Worm (Caenorhabditis elegans) whole organism, L3 larva: ENCODE data around the gene snb-7.

Source experiments
- aly-2 ChIP-seq: fragments of 150-350 bp; optimal IDR thresholded peaks from 2 replicates; lab custom pipeline; 2014; ENCODE audit warnings: missing biosample characterization, missing genetic modification characterization
- ama-1 ChIP-seq: fragments of 150-350 bp; optimal IDR thresholded peaks from 2 replicates; lab custom pipeline; 2018
- egl-27 ChIP-seq: sonication (generic microtip); optimal IDR thresholded peaks from 4 replicates; lab custom pipeline; 2017; ENCODE audit warnings: missing biosample characterization, missing genetic modification reagents, missing genetic modification characterization
- elt-1 ChIP-seq: fragments of 150-350 bp; optimal IDR thresholded peaks from 2 replicates; lab custom pipeline; 2014; ENCODE audit warnings: missing biosample characterization, missing genetic modification characterization
- elt-3 ChIP-seq, 3 experiments: fragments of 150-350 bp in 1 of 3; sonication (generic microtip) in 2 of 3; optimal IDR thresholded peaks; 2 replicates in 2 of 3; 4 replicates in 1 of 3; lab custom pipeline; 2014 to 2017; ENCODE audit warnings: missing biosample characterization in 3 of 3, missing genetic modification characterization in 3 of 3
- jun-1 ChIP-seq: fragments of 150-350 bp; optimal IDR thresholded peaks from 2 replicates; lab custom pipeline; 2014; ENCODE audit warnings: missing biosample characterization, missing genetic modification reagents, missing genetic modification characterization
- nfya-1 ChIP-seq: sonication (generic microtip); optimal IDR thresholded peaks from 2 replicates; lab custom pipeline; 2017; ENCODE audit warnings: missing genetic modification characterization, mild to moderate bottlenecking, missing compliant biosample characterization, antibody characterized with exemption, moderate library complexity; ENCODE audit not compliant: insufficient read depth
- nhr-25 ChIP-seq: sonication (generic microtip); optimal IDR thresholded peaks from 2 replicates; lab custom pipeline; 2017; ENCODE audit warnings: missing biosample characterization, missing genetic modification characterization
- tbx-2 ChIP-seq: sonication (generic microtip); optimal IDR thresholded peaks from 2 replicates; lab custom pipeline; 2016; ENCODE audit warnings: mild to moderate bottlenecking, missing genetic modification characterization, missing compliant biosample characterization

- TF ChIP-seq elt-1 (tag; lab: Kevin White, UChicago) (no peak), ama-1 (lab: Kevin White, UChicago) (no peak), aly-2 (tag; lab: Kevin White, UChicago) (no peak), nhr-25 (tag; lab: Kevin White, UChicago) (no peak), jun-1 (no peak), tbx-2 (tag; lab: Kevin White, UChicago) (no peak), elt-3 (tag; optimal IDR thresholded peaks at IDR 0.05; lab: Kevin White, UChicago) (no peak), nfya-1 (tag; lab: Kevin White, UChicago) (peak; percentile 32), egl-27 (tag; lab: Kevin White, UChicago) (no peak)
Observed at ce11 chrIV:12584146-12584545, 23.5 kb downstream of the snb-7 start.
